Fruit fly (Drosophila melanogaster) whole organism, embryonic: ENCODE results near the gene CG4462.
A peak's percentile ranks its signal among the peaks of the same experiment; 100 is the strongest.

Experiments used
- Atf-2 ChIP-seq: fragments of 200-800 bp; sonication (Bioruptor generic); optimal IDR thresholded peaks from 2 replicates; lab custom pipeline; 2016; ENCODE audit warnings: missing biosample characterization, missing genetic modification characterization
- Bdp1 ChIP-seq: fragments of 200-800 bp; sonication (Bioruptor generic); optimal IDR thresholded peaks from 3 replicates; lab custom pipeline; 2016; ENCODE audit warnings: missing biosample characterization, missing genetic modification characterization
- Bteb2 ChIP-seq: fragments of 200-800 bp; sonication (Bioruptor generic); optimal IDR thresholded peaks from 2 replicates; lab custom pipeline; 2016; ENCODE audit warnings: missing biosample characterization, missing genetic modification characterization
- CG1024 ChIP-seq: fragments of 200-800 bp; sonication (Bioruptor generic); IDR thresholded peaks from 2 replicates; pipeline ENCODE4 v1.3.6; 2022; ENCODE audit warnings: missing biosample characterization, missing genetic modification characterization
- CG10462 ChIP-seq: fragments of 200-800 bp; sonication (Bioruptor generic); optimal IDR thresholded peaks from 2 replicates; lab custom pipeline; 2016; ENCODE audit warnings: missing biosample characterization, missing genetic modification characterization
- CG14667 ChIP-seq: fragments of 200-800 bp; sonication (Bioruptor generic); IDR thresholded peaks from 2 replicates; pipeline ENCODE4 v1.3.6; 2022; ENCODE audit warnings: missing biosample characterization, missing genetic modification characterization
- CG1603 ChIP-seq: fragments of 200-800 bp; sonication (Bioruptor generic); optimal IDR thresholded peaks from 2 replicates; lab custom pipeline; 2019; ENCODE audit warnings: missing biosample characterization, mild to moderate bottlenecking, missing genetic modification characterization, moderate library complexity
- CG17186 ChIP-seq: fragments of 200-800 bp; sonication (Bioruptor generic); optimal IDR thresholded peaks from 3 replicates; lab custom pipeline; 2017; ENCODE audit warnings: missing biosample characterization, missing genetic modification reagents, missing genetic modification characterization
- CG2889 ChIP-seq: fragments of 200-800 bp; sonication (Bioruptor generic); IDR thresholded peaks from 3 replicates; pipeline ENCODE4 v1.3.6; 2022; ENCODE audit warnings: missing biosample characterization, missing genetic modification characterization
- CG3281 ChIP-seq: fragments of 200-800 bp; sonication (Bioruptor generic); optimal IDR thresholded peaks from 3 replicates; lab custom pipeline; 2017; ENCODE audit warnings: missing biosample characterization, mild to moderate bottlenecking, missing genetic modification characterization
- CG33213 ChIP-seq: fragments of 200-800 bp; sonication (Bioruptor generic); optimal IDR thresholded peaks from 3 replicates; lab custom pipeline; 2016; ENCODE audit warnings: missing biosample characterization, missing genetic modification characterization
- CG43689 ChIP-seq: fragments of 200-800 bp; sonication (Bioruptor generic); IDR thresholded peaks from 2 replicates; pipeline ENCODE4 v1.3.6; 2022; ENCODE audit warnings: missing biosample characterization, missing genetic modification characterization
- CG6854 ChIP-seq: fragments of 200-800 bp; sonication (Bioruptor generic); optimal IDR thresholded peaks from 3 replicates; lab custom pipeline; 2017; ENCODE audit warnings: missing biosample characterization, mild to moderate bottlenecking, missing genetic modification characterization
- CG7357 ChIP-seq: fragments of 200-800 bp; sonication (Bioruptor generic); IDR thresholded peaks from 3 replicates; pipeline ENCODE4 v1.3.6; 2022; ENCODE audit warnings: missing biosample characterization, missing genetic modification characterization
- CG7786 ChIP-seq: fragments of 200-800 bp; sonication (Bioruptor generic); optimal IDR thresholded peaks from 2 replicates; lab custom pipeline; 2016; ENCODE audit warnings: missing biosample characterization, missing genetic modification characterization
- CG8089 ChIP-seq: fragments of 200-800 bp; sonication (Bioruptor generic); optimal IDR thresholded peaks from 3 replicates; lab custom pipeline; 2016; ENCODE audit warnings: missing biosample characterization, missing genetic modification characterization
- Chrac-16 ChIP-seq: fragments of 200-800 bp; sonication (Bioruptor generic); optimal IDR thresholded peaks from 3 replicates; lab custom pipeline; 2016; ENCODE audit warnings: missing biosample characterization, missing genetic modification characterization
- D19B ChIP-seq: fragments of 200-800 bp; sonication (Bioruptor generic); optimal IDR thresholded peaks from 2 replicates; lab custom pipeline; 2017; ENCODE audit warnings: missing biosample characterization, mild to moderate bottlenecking, missing genetic modification characterization
- Dad ChIP-seq: fragments of 200-800 bp; sonication (Bioruptor generic); optimal IDR thresholded peaks from 3 replicates; lab custom pipeline; 2016; ENCODE audit warnings: missing biosample characterization, missing genetic modification characterization
- Dbx ChIP-seq: fragments of 200-800 bp; sonication (Bioruptor generic); IDR thresholded peaks from 3 replicates; pipeline ENCODE4 v1.3.6; 2022; ENCODE audit warnings: missing biosample characterization, missing genetic modification characterization
- Deaf1 ChIP-seq: fragments of 200-800 bp; optimal IDR thresholded peaks from 3 replicates; lab custom pipeline; 2019; ENCODE audit warnings: missing biosample characterization, mild to moderate bottlenecking, missing genetic modification characterization, moderate library complexity
- HLH54F ChIP-seq: fragments of 200-800 bp; sonication (Bioruptor generic); optimal IDR thresholded peaks from 3 replicates; lab custom pipeline; 2016; ENCODE audit warnings: missing biosample characterization, missing genetic modification characterization
- Lim3 ChIP-seq: fragments of 200-800 bp; sonication (Bioruptor generic); IDR thresholded peaks from 2 replicates; pipeline ENCODE4 v1.3.6; 2022; ENCODE audit warnings: missing biosample characterization, missing genetic modification characterization
- MTF-1 ChIP-seq: fragments of 200-800 bp; sonication (Bioruptor generic); optimal IDR thresholded peaks from 2 replicates; lab custom pipeline; 2018; ENCODE audit warnings: missing biosample characterization, mild to moderate bottlenecking, missing genetic modification characterization, borderline replicate concordance
- Mad ChIP-seq: fragments of 200-800 bp; sonication (Bioruptor generic); optimal IDR thresholded peaks from 2 replicates; lab custom pipeline; 2016; ENCODE audit warnings: missing biosample characterization, missing genetic modification characterization
- PHDP ChIP-seq: fragments of 200-800 bp; sonication (Bioruptor generic); optimal IDR thresholded peaks from 3 replicates; lab custom pipeline; 2018; ENCODE audit warnings: missing biosample characterization, mild to moderate bottlenecking, missing genetic modification characterization, moderate library complexity
- Pdp1 ChIP-seq, 2 experiments: fragments of 200-800 bp; sonication (Bioruptor generic); optimal IDR thresholded peaks; 3 replicates each; lab custom pipeline; 2016; ENCODE audit warnings: missing biosample characterization in 2 of 2, missing genetic modification characterization in 2 of 2, mild to moderate bottlenecking in 1 of 2, moderate library complexity in 1 of 2
- Ravus ChIP-seq: fragments of 200-800 bp; sonication (Bioruptor generic); IDR thresholded peaks from 2 replicates; pipeline ENCODE4 v1.3.6; 2022; ENCODE audit warnings: missing biosample characterization, missing genetic modification characterization
- Scr ChIP-seq: fragments of 200-800 bp; sonication (Bioruptor generic); IDR thresholded peaks from 2 replicates; pipeline ENCODE4 v1.3.6; 2022; ENCODE audit warnings: missing biosample characterization, missing genetic modification characterization; ENCODE audit not compliant: partially characterized antibody
- YL-1 ChIP-seq: fragments of 200-800 bp; sonication (Bioruptor generic); optimal IDR thresholded peaks from 3 replicates; lab custom pipeline; 2017; ENCODE audit warnings: missing biosample characterization, mild to moderate bottlenecking, missing genetic modification characterization
- ash1 ChIP-seq: fragments of 200-800 bp; sonication (Bioruptor generic); optimal IDR thresholded peaks from 2 replicates; lab custom pipeline; 2018; ENCODE audit warnings: missing biosample characterization, mild to moderate bottlenecking, missing genetic modification characterization
- ato ChIP-seq: fragments of 200-800 bp; sonication (Bioruptor generic); IDR thresholded peaks from 2 replicates; pipeline ENCODE4 v1.3.6; 2022; ENCODE audit warnings: missing biosample characterization, missing genetic modification characterization; ENCODE audit not compliant: partially characterized antibody
- cg ChIP-seq: fragments of 200-800 bp; sonication (Bioruptor generic); optimal IDR thresholded peaks from 3 replicates; lab custom pipeline; 2019; ENCODE audit warnings: missing biosample characterization, mild to moderate bottlenecking, missing genetic modification characterization, moderate library complexity
- corto ChIP-seq: fragments of 200-800 bp; sonication (Bioruptor generic); optimal IDR thresholded peaks from 2 replicates; lab custom pipeline; 2016; ENCODE audit warnings: missing biosample characterization, mild to moderate bottlenecking, missing genetic modification characterization, moderate library complexity
- croc ChIP-seq: fragments of 200-800 bp; sonication (Bioruptor generic); conservative IDR thresholded peaks from 3 replicates; pipeline ENCODE4 v1.3.6; 2022; ENCODE audit warnings: missing biosample characterization, missing genetic modification characterization
- cwo ChIP-seq: fragments of 200-800 bp; sonication (Bioruptor generic); optimal IDR thresholded peaks from 3 replicates; lab custom pipeline; 2017; ENCODE audit warnings: missing biosample characterization, missing genetic modification characterization, mild to moderate bottlenecking, moderate library complexity, missing genetic modification reagents
- exex ChIP-seq: fragments of 200-800 bp; sonication (Bioruptor generic); optimal IDR thresholded peaks from 4 replicates; lab custom pipeline; 2018; ENCODE audit warnings: missing biosample characterization, mild to moderate bottlenecking, missing genetic modification characterization, moderate library complexity
- eyg ChIP-seq: fragments of 200-800 bp; sonication (Bioruptor generic); optimal IDR thresholded peaks from 3 replicates; lab custom pipeline; 2016; ENCODE audit warnings: missing biosample characterization, missing genetic modification characterization
- grn ChIP-seq: fragments of 200-800 bp; sonication (Bioruptor generic); optimal IDR thresholded peaks from 3 replicates; lab custom pipeline; 2017; ENCODE audit warnings: missing biosample characterization, missing genetic modification characterization
- jumu ChIP-seq: fragments of 200-800 bp; sonication (Bioruptor generic); optimal IDR thresholded peaks from 3 replicates; lab custom pipeline; 2016; ENCODE audit warnings: missing biosample characterization, missing genetic modification characterization
- mam ChIP-seq: fragments of 200-800 bp; sonication (Bioruptor generic); optimal IDR thresholded peaks from 3 replicates; lab custom pipeline; 2016; ENCODE audit warnings: missing biosample characterization, missing genetic modification characterization
- otp ChIP-seq: fragments of 200-800 bp; sonication (Bioruptor generic); IDR thresholded peaks from 3 replicates; pipeline ENCODE4, ENCODE4 v1.3.6; 2022; ENCODE audit warnings: missing biosample characterization, missing genetic modification characterization
- pb ChIP-seq: fragments of 200-800 bp; sonication (Bioruptor generic); optimal IDR thresholded peaks from 3 replicates; lab custom pipeline; 2016; ENCODE audit warnings: missing biosample characterization, missing genetic modification characterization
- pzg ChIP-seq: fragments of 200-800 bp; sonication (Bioruptor generic); optimal IDR thresholded peaks from 3 replicates; lab custom pipeline; 2018; ENCODE audit warnings: missing biosample characterization, mild to moderate bottlenecking, missing genetic modification characterization, moderate library complexity
- salm ChIP-seq: fragments of 200-800 bp; sonication (Bioruptor generic); optimal IDR thresholded peaks from 2 replicates; lab custom pipeline; 2018; ENCODE audit warnings: missing biosample characterization, mild to moderate bottlenecking, missing genetic modification characterization
- scrt ChIP-seq: fragments of 200-800 bp; sonication (Bioruptor generic); optimal IDR thresholded peaks from 2 replicates; lab custom pipeline; 2018; ENCODE audit warnings: missing biosample characterization, mild to moderate bottlenecking, missing genetic modification characterization, moderate library complexity
- shn ChIP-seq: fragments of 200-800 bp; sonication (Bioruptor generic); optimal IDR thresholded peaks from 3 replicates; lab custom pipeline; 2016; ENCODE audit warnings: missing biosample characterization, missing genetic modification characterization
- tna ChIP-seq: fragments of 200-800 bp; sonication (Bioruptor generic); IDR thresholded peaks from 2 replicates; pipeline ENCODE4 v1.3.6; 2022; ENCODE audit warnings: missing biosample characterization, missing genetic modification characterization; ENCODE audit not compliant: partially characterized antibody
- vfl ChIP-seq: fragments of 200-800 bp; sonication (Bioruptor generic); optimal IDR thresholded peaks from 2 replicates; lab custom pipeline; 2016; ENCODE audit warnings: missing biosample characterization, missing genetic modification characterization
- yki ChIP-seq: fragments of >200 bp; optimal IDR thresholded peaks from 3 replicates; lab custom pipeline; 2018
- zf30C ChIP-seq: fragments of 200-800 bp; sonication (Bioruptor generic); optimal IDR thresholded peaks from 3 replicates; lab custom pipeline; 2018; ENCODE audit warnings: missing biosample characterization, mild to moderate bottlenecking, missing genetic modification characterization

CG4462 gene

dm6 chr3R:19908863-19909343 lies 16.3 kb downstream of the CG4462 start (continued):
- TF ChIP-seq CG3281 = peak; percentile 70
- TF ChIP-seq vfl (GFP tag; lab: Kevin White, UChicago) = peak; percentile 82
- TF ChIP-seq yki (lab: Kevin White, UChicago) = no peak
- TF ChIP-seq otp (GFP tag; lab: Robert Waterston, UW) = 0 out of 3 replicates have a peak, but pooled peaks have one; percentile 72
- TF ChIP-seq Lim3 (GFP tag; lab: Robert Waterston, UW) = peak; percentile 66
- TF ChIP-seq croc (GFP tag; lab: Robert Waterston, UW) = peak; percentile 56
- peak; percentile 87 for TF ChIP-seq exex (tag; lab: Kevin White, UChicago)
- peak; percentile 76 for TF ChIP-seq Bteb2 (GFP tag; lab: Kevin White, UChicago)
- TF ChIP-seq Pdp1 (GFP tag; optimal IDR thresholded peaks at IDR 0.05; lab: Kevin White, UChicago) = peak; percentile 60 to 77
- peak; percentile 26 for TF ChIP-seq corto (GFP tag; lab: Kevin White, UChicago)
- peak; percentile 62 for TF ChIP-seq D19B (GFP tag; lab: Kevin White, UChicago)
- no peak for TF ChIP-seq tna (GFP tag; lab: Robert Waterston, UW)
- TF ChIP-seq cwo (GFP tag; lab: Kevin White, UChicago) = peak; percentile 79
- TF ChIP-seq CG33213 (GFP tag; lab: Kevin White, UChicago) = peak; percentile 66
- peak; percentile 80 for TF ChIP-seq HLH54F (GFP tag; lab: Kevin White, UChicago)
- TF ChIP-seq CG7357 (GFP tag; lab: Robert Waterston, UW) = peak; percentile 66; the same call in 2 of the 3 replicates
- TF ChIP-seq shn (GFP tag; lab: Kevin White, UChicago) = peak; percentile 78
- TF ChIP-seq Scr = peak; percentile 38; the same call in 1 of the 2 replicates
- no peak for TF ChIP-seq cg (GFP tag; lab: Kevin White, UChicago)
- TF ChIP-seq zf30C (GFP tag; lab: Kevin White, UChicago) = no peak
- peak; percentile 90 for TF ChIP-seq CG1603 (tag; lab: Kevin White, UChicago)
- TF ChIP-seq Mad (GFP tag; lab: Kevin White, UChicago) = peak; percentile 80
- peak; percentile 71 for TF ChIP-seq MTF-1 (GFP tag; lab: Kevin White, UChicago)
- TF ChIP-seq eyg (GFP tag; lab: Kevin White, UChicago) = peak; percentile 68
- no peak for TF ChIP-seq YL-1
- TF ChIP-seq CG6854 (GFP tag; lab: Kevin White, UChicago) = peak; percentile 35
- peak; percentile 81 for TF ChIP-seq CG8089 (GFP tag; lab: Kevin White, UChicago)
- TF ChIP-seq ash1 (GFP tag; lab: Kevin White, UChicago) = no peak
- peak; percentile 85 for TF ChIP-seq CG2889 (GFP tag; lab: Robert Waterston, UW)
- peak; percentile 66 for TF ChIP-seq CG43689 (GFP tag; lab: Robert Waterston, UW)
- peak; percentile 68 for TF ChIP-seq CG10462 (GFP tag; lab: Kevin White, UChicago)
- TF ChIP-seq CG17186 (GFP tag; lab: Kevin White, UChicago) = peak; percentile 57
- TF ChIP-seq Dad (GFP tag; lab: Kevin White, UChicago) = peak; percentile 74
- peak; percentile 22; the same call in 1 of the 2 replicates for TF ChIP-seq Ravus (GFP tag; lab: Robert Waterston, UW)
- peak; percentile 47 for TF ChIP-seq Deaf1
- peak; percentile 76 for TF ChIP-seq Atf-2 (GFP tag; lab: Kevin White, UChicago)
- peak; percentile 77 for TF ChIP-seq CG7786
- TF ChIP-seq grn = no peak
- TF ChIP-seq Chrac-16 (GFP tag; lab: Kevin White, UChicago) = peak; percentile 79
- peak; percentile 84 for TF ChIP-seq Dbx (GFP tag; lab: Robert Waterston, UW)
- TF ChIP-seq CG1024 (GFP tag; lab: Robert Waterston, UW) = peak; percentile 68; the same call in 1 of the 2 replicates
- TF ChIP-seq pzg = no peak
- TF ChIP-seq scrt (GFP tag; lab: Kevin White, UChicago) = peak; percentile 54
- peak; percentile 72 for TF ChIP-seq jumu (GFP tag; lab: Kevin White, UChicago)
- peak; percentile 84 for TF ChIP-seq CG14667 (GFP tag; lab: Robert Waterston, UW)
- peak; percentile 89 for TF ChIP-seq mam
- TF ChIP-seq Bdp1 (GFP tag; lab: Kevin White, UChicago) = peak; percentile 73
- no peak for TF ChIP-seq ato
- TF ChIP-seq PHDP (tag; lab: Kevin White, UChicago) = peak; percentile 86
- peak; percentile 70 for TF ChIP-seq salm (tag; lab: Kevin White, UChicago)
- peak; percentile 70 for TF ChIP-seq pb (GFP tag; lab: Kevin White, UChicago)
